Fruit fly (Drosophila melanogaster): ENCODE data around the gene exex.
A peak's percentile ranks its signal among the peaks of the same experiment; 100 is the strongest.

The exex gene

dm6 chr3L:7976081-7976483, 28.1 kb downstream of the exex start, which contains the start of the genes HP4 and CG8209 (continued):
- TF ChIP-seq shn (GFP tag; optimal IDR thresholded peaks at IDR 0.05) = peak; percentile 35
- TF ChIP-seq CG8089 (GFP tag; optimal IDR thresholded peaks at IDR 0.05) = no peak
- TF ChIP-seq C15 (GFP tag; IDR thresholded peaks at IDR 0.05) = peak; percentile 69; the same call in 2 of the 3 replicates
- TF ChIP-seq chif (GFP tag; optimal IDR thresholded peaks at IDR 0.05) = peak in 1 of 2 experiments; percentile 36
- peak; percentile 85 for TF ChIP-seq CG2120 (GFP tag; optimal IDR thresholded peaks at IDR 0.05)
- TF ChIP-seq CG13296 (GFP tag; optimal IDR thresholded peaks at IDR 0.05) = peak; percentile 78
- TF ChIP-seq CG14441 (GFP tag; IDR thresholded peaks at IDR 0.05) = peak; percentile 84
- peak; percentile 88 for TF ChIP-seq Hmr (GFP tag; optimal IDR thresholded peaks at IDR 0.05)
- TF ChIP-seq CG6175 (GFP tag; IDR thresholded peaks at IDR 0.05) = peak; percentile 28; the same call in 1 of the 3 replicates
- TF ChIP-seq CG12104 (GFP tag; optimal IDR thresholded peaks at IDR 0.05) = peak; percentile 58
- TF ChIP-seq Ets65A (GFP tag) = peak; percentile 97
- TF ChIP-seq ewg (GFP tag; optimal IDR thresholded peaks at IDR 0.05) = peak; percentile 63
- TF ChIP-seq Xrp1 (GFP tag; IDR thresholded peaks at IDR 0.05) = peak; percentile 91
- no peak for TF ChIP-seq Mes4 (GFP tag; optimal IDR thresholded peaks at IDR 0.05)
- peak; percentile 75 for TF ChIP-seq D19A (tag; optimal IDR thresholded peaks at IDR 0.05)
- TF ChIP-seq CG10147 (GFP tag; optimal IDR thresholded peaks at IDR 0.05) = peak; percentile 62
- no peak for TF ChIP-seq Lpt (GFP tag; optimal IDR thresholded peaks at IDR 0.05)
- no peak for TF ChIP-seq fd64A (GFP tag; optimal IDR thresholded peaks at IDR 0.05)
- no peak for TF ChIP-seq CG12071 (GFP tag; optimal IDR thresholded peaks at IDR 0.05)
- peak; percentile 92 for TF ChIP-seq Med (GFP tag)
- TF ChIP-seq CG7372 (GFP tag; IDR thresholded peaks at IDR 0.05) = peak; percentile 82
- no peak for TF ChIP-seq prd (optimal IDR thresholded peaks at IDR 0.05)
- peak; percentile 91 for TF ChIP-seq prd (GFP tag; IDR thresholded peaks at IDR 0.05)
- TF ChIP-seq CG14014 (GFP tag; IDR thresholded peaks at IDR 0.05) = peak; percentile 69
- peak; percentile 85 for TF ChIP-seq Sox102F (GFP tag; optimal IDR thresholded peaks at IDR 0.05)
- peak; percentile 38 for TF ChIP-seq jing (GFP tag; optimal IDR thresholded peaks at IDR 0.05)
- TF ChIP-seq ap (GFP tag; IDR thresholded peaks at IDR 0.05) = peak; percentile 73
- peak; percentile 18 for TF ChIP-seq CG16863 (GFP tag; optimal IDR thresholded peaks at IDR 0.05)
- peak; percentile 12 for TF ChIP-seq CG11398 (GFP tag; optimal IDR thresholded peaks at IDR 0.05)
- peak; percentile 93 for TF ChIP-seq gem (tag; optimal IDR thresholded peaks at IDR 0.05)
- peak; percentile 63 for TF ChIP-seq Nf-YB (GFP tag; optimal IDR thresholded peaks at IDR 0.05)
- no peak for TF ChIP-seq CHES-1-like (GFP tag; optimal IDR thresholded peaks at IDR 0.05)
- TF ChIP-seq crc (GFP tag; optimal IDR thresholded peaks at IDR 0.05) = no peak
- peak; percentile 31 for TF ChIP-seq slou (GFP tag; optimal IDR thresholded peaks at IDR 0.05)
- TF ChIP-seq CG4404 (GFP tag; IDR thresholded peaks at IDR 0.05) = peak; percentile 71
- peak; percentile 13 for TF ChIP-seq slp2 (GFP tag; optimal IDR thresholded peaks at IDR 0.05)
- TF ChIP-seq CG2712 (tag; optimal IDR thresholded peaks at IDR 0.05) = peak; percentile 92
- peak; percentile 63 for TF ChIP-seq scrt (GFP tag; optimal IDR thresholded peaks at IDR 0.05)
- TF ChIP-seq Gug (GFP tag; IDR thresholded peaks at IDR 0.05) = peak; percentile 85; the same call in 3 of the 4 replicates
- peak; percentile 29 for TF ChIP-seq CG3995 (GFP tag; optimal IDR thresholded peaks at IDR 0.05)
- TF ChIP-seq CG3281 (GFP tag; optimal IDR thresholded peaks at IDR 0.05) = peak; percentile 82
- peak; percentile 98 for TF ChIP-seq CG13287 (GFP tag; IDR thresholded peaks at IDR 0.05; ENCODE audit: partially characterized antibody)
- peak; percentile 93; the same call in 2 of the 4 replicates for TF ChIP-seq chinmo (GFP tag; IDR thresholded peaks at IDR 0.05; ENCODE audit: partially characterized antibody)
- peak; percentile 90; the same call in 2 of the 3 replicates for TF ChIP-seq Opbp (GFP tag; IDR thresholded peaks at IDR 0.05; ENCODE audit: partially characterized antibody)
- TF ChIP-seq CG16813 (GFP tag; IDR thresholded peaks at IDR 0.05; ENCODE audit: partially characterized antibody) = peak; percentile 93
- peak; percentile 65 for TF ChIP-seq CG8290 (GFP tag; optimal IDR thresholded peaks at IDR 0.05)
- TF ChIP-seq CG8290 (tag; optimal IDR thresholded peaks at IDR 0.05) = no peak
- TF ChIP-seq CG9876 (GFP tag; optimal IDR thresholded peaks at IDR 0.05) = no peak
- TF ChIP-seq CTCF (GFP tag; optimal IDR thresholded peaks at IDR 0.05) = peak; percentile 33
- peak; percentile 88 for TF ChIP-seq zfh1 (GFP tag; IDR thresholded peaks at IDR 0.05)
- TF ChIP-seq wek (GFP tag; optimal IDR thresholded peaks at IDR 0.05) = no peak
- peak; percentile 67 for TF ChIP-seq CG13123 (GFP tag; optimal IDR thresholded peaks at IDR 0.05)
- peak; percentile 76 for TF ChIP-seq zfh2 (GFP tag; optimal IDR thresholded peaks at IDR 0.05)

Measured in whole organism, embryonic.